Worm (Caenorhabditis elegans) whole organism, young adult: ENCODE results near the gene Y54F10BM.3.
"Not testable (repeated sequence)": the region's sequence is repeated elsewhere in the genome, so short reads cannot be mapped to it uniquely, and the experiment has no call there.

Experiments used
- F10E7.11 ChIP-seq: sonication (generic microtip); optimal IDR thresholded peaks from 2 replicates; lab custom pipeline; 2017; ENCODE audit warnings: mild to moderate bottlenecking, missing genetic modification characterization, moderate library complexity, missing compliant biosample characterization
- F22D6.2 ChIP-seq: sonication (generic microtip); optimal IDR thresholded peaks from 2 replicates; lab custom pipeline; 2016; ENCODE audit warnings: mild to moderate bottlenecking, missing genetic modification characterization, missing compliant biosample characterization
- F37B4.10 ChIP-seq: fragments of 200-800 bp; sonication (Bioruptor generic); IDR thresholded peaks from 2 replicates; pipeline ENCODE4 v1.3.6; 2022; ENCODE audit warnings: missing genetic modification characterization, missing compliant biosample characterization
- F57C9.4 ChIP-seq: sonication (generic microtip); optimal IDR thresholded peaks from 2 replicates; lab custom pipeline; 2017; ENCODE audit warnings: mild to moderate bottlenecking, missing genetic modification characterization, missing compliant biosample characterization
- T07F8.4 ChIP-seq: sonication (generic microtip); optimal IDR thresholded peaks from 2 replicates; lab custom pipeline; 2016; ENCODE audit warnings: mild to moderate bottlenecking, missing genetic modification characterization, moderate library complexity, missing compliant biosample characterization
- ama-1 ChIP-seq, 3 experiments: fragments of 150-350 bp in 1 of 3; sonication (generic microtip) in 2 of 3; optimal IDR thresholded peaks; 2 replicates each; lab custom pipeline; 2014 to 2018; ENCODE audit warnings: missing biosample characterization in 2 of 3, missing genetic modification characterization in 2 of 3, missing genetic modification reagents in 2 of 3
- aptf-2 ChIP-seq: fragments of 200-800 bp; sonication (Bioruptor generic); conservative IDR thresholded peaks from 2 replicates; pipeline ENCODE4 v1.3.6; 2022; ENCODE audit warnings: missing genetic modification reagents, missing genetic modification characterization, missing compliant biosample characterization
- attf-6 ChIP-seq: fragments of 200-800 bp; sonication (Bioruptor generic); IDR thresholded peaks from 2 replicates; pipeline ENCODE4 v1.3.6; 2022; ENCODE audit warnings: missing genetic modification reagents, missing genetic modification characterization, missing compliant biosample characterization
- bed-1 ChIP-seq: fragments of 200-800 bp; sonication (Bioruptor generic); IDR thresholded peaks from 2 replicates; pipeline ENCODE4 v1.3.6; 2022; ENCODE audit warnings: missing genetic modification reagents, missing genetic modification characterization, missing compliant biosample characterization
- cebp-1 ChIP-seq, 2 experiments: fragments of 200-800 bp in 1 of 2; sonication (Bioruptor generic) in 1 of 2; sonication (generic microtip) in 1 of 2; IDR thresholded peaks in 1 of 2; optimal IDR thresholded peaks in 1 of 2; 2 replicates each; pipeline versions ENCODE4 v1.3.6 to Lab custom; 2017 to 2022; ENCODE audit warnings: missing compliant biosample characterization in 2 of 2, missing genetic modification characterization in 2 of 2, mild to moderate bottlenecking in 1 of 2, missing genetic modification reagents in 1 of 2, moderate library complexity in 1 of 2
- ceh-27 ChIP-seq: fragments of 200-800 bp; sonication (Bioruptor generic); optimal IDR thresholded peaks from 2 replicates; lab custom pipeline; 2018; ENCODE audit warnings: mild to moderate bottlenecking, missing genetic modification characterization, moderate library complexity, missing compliant biosample characterization
- egl-18 ChIP-seq: fragments of 200-800 bp; sonication (Bioruptor generic); IDR thresholded peaks from 2 replicates; pipeline ENCODE4 v1.3.6; 2022; ENCODE audit warnings: missing genetic modification reagents, missing genetic modification characterization, missing compliant biosample characterization
- egrh-3 ChIP-seq: fragments of 200-800 bp; sonication (Bioruptor generic); IDR thresholded peaks from 2 replicates; pipeline ENCODE4 v1.3.6; 2022; ENCODE audit warnings: missing genetic modification reagents, missing genetic modification characterization, missing compliant biosample characterization
- ekl-4 ChIP-seq: fragments of 200-800 bp; sonication (Bioruptor generic); IDR thresholded peaks from 2 replicates; pipeline ENCODE4 v1.3.6; 2022; ENCODE audit warnings: missing genetic modification reagents, missing genetic modification characterization, missing compliant biosample characterization
- ets-4 ChIP-seq: fragments of 200-800 bp; sonication (Bioruptor generic); optimal IDR thresholded peaks from 2 replicates; lab custom pipeline; 2018; ENCODE audit warnings: mild to moderate bottlenecking, missing genetic modification characterization, missing compliant biosample characterization
- gei-17 ChIP-seq: fragments of 200-800 bp; sonication (Bioruptor generic); optimal IDR thresholded peaks from 2 replicates; lab custom pipeline; 2018; ENCODE audit warnings: mild to moderate bottlenecking, missing genetic modification characterization, missing compliant biosample characterization
- hlh-12 ChIP-seq: sonication (generic microtip); optimal IDR thresholded peaks from 2 replicates; lab custom pipeline; 2016; ENCODE audit warnings: missing genetic modification characterization, missing compliant biosample characterization
- hlh-26 ChIP-seq: fragments of 200-800 bp; sonication (Bioruptor generic); conservative IDR thresholded peaks from 2 replicates; pipeline ENCODE4 v1.3.6; 2022; ENCODE audit warnings: missing genetic modification reagents, missing genetic modification characterization, missing compliant biosample characterization
- hmg-1.2 ChIP-seq: fragments of 200-800 bp; sonication (Bioruptor generic); IDR thresholded peaks from 2 replicates; pipeline ENCODE4 v1.3.6; 2022; ENCODE audit warnings: missing genetic modification reagents, missing genetic modification characterization, missing compliant biosample characterization
- lag-1 ChIP-seq: fragments of 200-800 bp; sonication (Bioruptor generic); IDR thresholded peaks from 2 replicates; pipeline ENCODE4 v1.3.6; 2022; ENCODE audit warnings: missing genetic modification reagents, missing genetic modification characterization, missing compliant biosample characterization
- lin-54 ChIP-seq: fragments of 200-800 bp; sonication (Bioruptor generic); optimal IDR thresholded peaks from 2 replicates; lab custom pipeline; 2018; ENCODE audit warnings: mild to moderate bottlenecking, missing genetic modification characterization, missing compliant biosample characterization
- mcd-1 ChIP-seq: fragments of 200-800 bp; sonication (Bioruptor generic); IDR thresholded peaks from 2 replicates; pipeline ENCODE4 v1.3.6; 2022; ENCODE audit warnings: missing genetic modification reagents, missing genetic modification characterization, missing compliant biosample characterization
- nfya-1 ChIP-seq: sonication (generic microtip); optimal IDR thresholded peaks from 2 replicates; lab custom pipeline; 2017; ENCODE audit warnings: antibody characterized with exemption, missing compliant biosample characterization, missing genetic modification characterization, borderline replicate concordance; ENCODE audit not compliant: insufficient read depth
- nfya-2 ChIP-seq: fragments of 200-800 bp; sonication (Bioruptor generic); IDR thresholded peaks from 2 replicates; pipeline ENCODE4 v1.3.6; 2022; ENCODE audit warnings: missing genetic modification reagents, missing genetic modification characterization, missing compliant biosample characterization
- pbrm-1 ChIP-seq: fragments of 200-800 bp; sonication (Bioruptor generic); IDR thresholded peaks from 2 replicates; pipeline ENCODE4 v1.3.6; 2022; ENCODE audit warnings: missing genetic modification reagents, missing genetic modification characterization, missing compliant biosample characterization
- rpc-1 ChIP-seq, 2 experiments: fragments of 150-350 bp in 1 of 2; sonication (generic microtip) in 1 of 2; optimal IDR thresholded peaks; 2 replicates each; lab custom pipeline; 2014 to 2018; ENCODE audit warnings: missing biosample characterization in 1 of 2, missing genetic modification characterization in 1 of 2, missing genetic modification reagents in 1 of 2, missing genotype in 1 of 2
- snpc-3.4 ChIP-seq: sonication (generic microtip); optimal IDR thresholded peaks from 2 replicates; lab custom pipeline; 2017; ENCODE audit warnings: missing genetic modification characterization, mild to moderate bottlenecking, missing compliant biosample characterization, antibody characterized with exemption, moderate library complexity, missing genotype, missing genetic modification reagents
- sptf-2 ChIP-seq: fragments of 200-800 bp; sonication (Bioruptor generic); optimal IDR thresholded peaks from 2 replicates; lab custom pipeline; 2018; ENCODE audit warnings: mild to moderate bottlenecking, missing genetic modification characterization, missing compliant biosample characterization
- tlf-1 ChIP-seq: fragments of 200-800 bp; sonication (Bioruptor generic); optimal IDR thresholded peaks from 2 replicates; lab custom pipeline; 2018; ENCODE audit warnings: mild to moderate bottlenecking, missing genetic modification characterization, missing compliant biosample characterization
- zim-3 ChIP-seq: sonication (generic microtip); optimal IDR thresholded peaks from 2 replicates; lab custom pipeline; 2017; ENCODE audit warnings: mild to moderate bottlenecking, missing genetic modification characterization, moderate library complexity, missing compliant biosample characterization

Gene Y54F10BM.3

DNA sequence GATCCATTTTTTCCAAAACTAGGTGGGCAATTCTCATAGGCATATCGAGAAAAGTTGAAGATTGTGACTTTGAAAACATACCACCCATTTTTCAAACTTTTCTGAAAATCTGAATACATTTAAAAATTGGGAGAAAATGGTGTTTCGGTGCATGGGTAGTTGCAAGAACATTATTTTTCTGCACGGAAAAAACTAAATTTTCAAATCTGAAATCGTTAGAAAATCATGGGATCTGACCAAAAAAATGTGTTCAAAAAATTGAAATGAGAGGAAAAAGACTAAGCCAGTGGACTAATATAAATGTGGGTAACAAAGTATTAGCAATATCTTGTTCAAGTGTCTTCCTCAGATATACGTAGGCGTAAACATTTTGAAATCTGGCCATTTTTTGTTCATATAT is 23.0 kb upstream of the Y54F10BM.3 start, which contains the start of gene fbxa-43:
Gene fbxa-43, minus strand, starts transcription at position 101 of the 400 bp plus-strand sequence.
- TF ChIP-seq ceh-27 (GFP tag; lab: Kevin White, UChicago) (no peak), ets-4 (GFP tag; lab: Kevin White, UChicago) (no peak), gei-17 (GFP tag; lab: Kevin White, UChicago) (no peak)

DNA sequence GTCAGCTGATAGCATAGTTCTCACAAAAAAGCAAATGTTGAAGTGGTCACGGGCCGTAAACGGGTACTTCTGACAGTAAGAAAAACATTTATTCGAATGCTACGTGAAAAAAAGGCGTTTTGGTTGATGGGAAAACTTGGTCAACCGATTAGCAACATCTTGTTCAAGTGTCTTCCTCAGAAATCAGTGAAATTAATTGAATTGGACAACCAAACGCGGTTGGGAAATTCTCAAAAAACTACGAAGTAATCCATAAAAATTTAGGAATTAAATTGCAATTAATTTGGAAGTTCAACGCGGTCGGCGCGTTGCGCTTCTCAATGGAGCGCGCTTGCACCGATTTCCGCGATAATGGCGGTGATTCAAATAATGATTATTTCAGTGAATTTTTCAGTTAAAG is 22.5 kb upstream of the Y54F10BM.3 start:
- TF ChIP-seq mcd-1 (GFP tag; lab: Robert Waterston, UW) (no peak), egl-18 (no peak), bed-1 (GFP tag; lab: Robert Waterston, UW) (no peak), ceh-27 (GFP tag; lab: Kevin White, UChicago) (no peak), attf-6 (no peak), egrh-3 (GFP tag; lab: Robert Waterston, UW) (no peak), ama-1 (optimal IDR thresholded peaks at IDR 0.05; lab: Kevin White, UChicago) (no peak), ama-1 (GFP tag; optimal IDR thresholded peaks at IDR 0.05; lab: Kevin White, UChicago) (no peak), F37B4.10 (GFP tag; lab: Robert Waterston, UW) (no peak), nfya-2 (GFP tag; lab: Robert Waterston, UW) (no peak), snpc-3.4 (tag; lab: Kevin White, UChicago) (no peak), nfya-1 (no peak), lin-54 (no peak), gei-17 (GFP tag; lab: Kevin White, UChicago) (no peak), zim-3 (no peak), cebp-1 (GFP tag; IDR thresholded peaks at IDR 0.05; lab: Robert Waterston, UW) (no peak), cebp-1 (tag; optimal IDR thresholded peaks at IDR 0.05; lab: Kevin White, UChicago) (no peak), tlf-1 (GFP tag; lab: Kevin White, UChicago) (no peak), pbrm-1 (GFP tag; lab: Robert Waterston, UW) (no peak), ekl-4 (GFP tag; lab: Robert Waterston, UW) (no peak), aptf-2 (GFP tag; lab: Robert Waterston, UW) (no peak), sptf-2 (GFP tag; lab: Kevin White, UChicago) (no peak)

DNA sequence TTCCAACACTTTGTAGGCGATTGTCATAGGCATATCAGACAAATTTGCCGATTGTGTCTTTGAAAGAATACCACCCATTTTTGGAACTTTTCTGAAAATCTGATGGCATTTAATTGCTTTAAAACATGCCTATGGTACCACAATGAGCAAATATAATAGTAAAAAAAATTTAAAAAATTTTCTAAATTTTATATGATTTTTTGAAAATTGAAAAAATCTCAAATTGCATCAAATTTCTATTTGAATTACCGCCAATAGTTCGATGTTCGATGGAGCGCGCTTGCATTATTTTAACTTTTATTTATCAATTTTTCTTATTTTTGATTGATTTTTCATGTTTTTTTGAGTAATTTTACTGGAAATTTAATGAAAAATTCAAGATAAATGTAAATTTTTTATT is 20.5 kb upstream of the Y54F10BM.3 start, which contains the start of gene fbxa-42:
Gene fbxa-42, minus strand, starts transcription at position 101 of the 400 bp plus-strand sequence.
- not testable (repeated sequence) for TF ChIP-seq F57C9.4 (tag; lab: Kevin White, UChicago); F22D6.2; hlh-26

DNA sequence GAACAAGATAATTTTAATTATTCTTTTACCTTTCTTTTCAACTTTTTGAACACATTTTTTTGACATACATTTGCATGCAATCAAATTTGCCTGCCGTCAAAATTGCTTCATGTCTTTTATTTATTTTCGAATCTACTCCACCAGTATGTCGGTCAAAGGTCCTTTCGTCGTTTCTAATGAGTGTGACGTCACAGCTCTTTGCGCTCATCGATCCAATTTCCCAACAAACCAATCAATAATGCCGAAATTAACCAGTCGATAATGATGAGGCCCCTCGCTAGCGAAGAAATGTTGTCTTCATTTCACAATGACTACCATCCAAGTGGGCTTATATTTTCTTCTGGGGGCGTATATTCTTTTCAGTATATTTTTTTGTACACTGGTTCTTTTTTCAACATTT is 18.9 kb upstream of the Y54F10BM.3 start, which contains the start of gene Y54F10BM.6:
Gene Y54F10BM.6, plus strand, starts transcription at position 301 of the 400 bp plus-strand sequence.
- no peak for TF ChIP-seq F10E7.11
- no peak for TF ChIP-seq hlh-12 (tag; lab: Kevin White, UChicago)
- no peak for TF ChIP-seq hmg-1.2 (GFP tag; lab: Robert Waterston, UW)
- TF ChIP-seq lag-1 (GFP tag; lab: Robert Waterston, UW), result no peak
- TF ChIP-seq rpc-1 (optimal IDR thresholded peaks at IDR 0.05; lab: Kevin White, UChicago), result no peak
- no peak for TF ChIP-seq rpc-1 (tag; optimal IDR thresholded peaks at IDR 0.05; lab: Kevin White, UChicago)
- TF ChIP-seq T07F8.4, result no peak
